Worm (Caenorhabditis elegans): ENCODE data around the gene mrpl-40.

mrpl-40 gene

DNA sequence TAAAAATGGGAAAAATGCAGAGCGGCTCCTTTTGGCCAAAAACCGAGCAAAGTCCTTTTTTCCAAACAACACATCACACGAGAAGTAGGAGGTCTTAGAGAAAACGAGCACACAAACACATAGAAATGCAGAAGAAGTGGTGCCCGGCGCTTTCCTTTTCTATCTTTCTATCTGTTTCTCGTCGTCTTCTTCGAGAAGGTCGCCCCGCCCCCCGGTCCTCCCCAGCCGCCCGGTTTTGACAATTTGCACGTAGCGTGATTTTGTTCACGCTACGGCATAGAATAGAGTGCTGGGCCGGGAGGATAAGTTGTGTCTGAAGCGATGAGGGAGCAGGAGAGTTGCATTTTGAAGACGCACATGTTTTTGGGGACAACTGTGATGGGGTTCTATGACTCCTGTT, 20.3 kb upstream of the mrpl-40 start:
- TF ChIP-seq snu-23 (GFP tag; optimal IDR thresholded peaks at IDR 0.05) (peak; percentile 48), efl-1 (optimal IDR thresholded peaks at IDR 0.05) (peak in 1 of 2 experiments; percentile 24), efl-1 (GFP tag; optimal IDR thresholded peaks at IDR 0.05 in 1 of 2) (no peak), rnt-1 (tag; optimal IDR thresholded peaks at IDR 0.05) (peak; percentile 38), aha-1 (tag; optimal IDR thresholded peaks at IDR 0.05) (peak; percentile 95), unc-30 (tag; optimal IDR thresholded peaks at IDR 0.05) (no peak), lin-15B (tag; optimal IDR thresholded peaks at IDR 0.05) (no peak), ets-5 (GFP tag; IDR thresholded peaks at IDR 0.05) (no peak), nhr-90 (tag; optimal IDR thresholded peaks at IDR 0.05; ENCODE audit: poor library complexity) (no peak), lsy-2 (tag; optimal IDR thresholded peaks at IDR 0.05) (peak; percentile 15 to 40), nhr-85 (tag) (peak; percentile 45), isw-1 (GFP tag; IDR thresholded peaks at IDR 0.05) (peak; percentile 34), ceh-90 (tag; optimal IDR thresholded peaks at IDR 0.05) (no peak), nhr-71 (tag; optimal IDR thresholded peaks at IDR 0.05) (peak; percentile 67), mdl-1 (tag; optimal IDR thresholded peaks at IDR 0.05) (peak in 1 of 2 experiments; percentile 19), nhr-47 (tag; optimal IDR thresholded peaks at IDR 0.05) (peak; percentile 46), nhr-20 (tag; optimal IDR thresholded peaks at IDR 0.05) (peak; percentile 48), swsn-7 (tag; optimal IDR thresholded peaks at IDR 0.05) (peak; percentile 43), dpl-1 (GFP tag; optimal IDR thresholded peaks at IDR 0.05) (peak in 1 of 3 experiments; percentile 10), blmp-1 (tag; optimal IDR thresholded peaks at IDR 0.05) (peak; percentile 52), lin-13 (GFP tag; optimal IDR thresholded peaks at IDR 0.05) (peak; percentile 23), xbp-1 (tag; optimal IDR thresholded peaks at IDR 0.05) (peak; percentile 24), lin-14 (GFP tag; optimal IDR thresholded peaks at IDR 0.05) (peak; percentile 94), fkh-8 (tag; optimal IDR thresholded peaks at IDR 0.05) (peak; percentile 74), snpc-4 (tag; optimal IDR thresholded peaks at IDR 0.05) (no peak), nhr-19 (GFP tag; conservative IDR thresholded peaks at IDR 0.05) (peak; percentile 59; the same call in 1 of the 2 replicates), lin-35 (GFP tag; optimal IDR thresholded peaks at IDR 0.05) (peak in 1 of 2 experiments; percentile 10), C34B4.2 (tag; optimal IDR thresholded peaks at IDR 0.05) (no peak), ceh-82 (tag; optimal IDR thresholded peaks at IDR 0.05) (peak in 1 of 3 experiments; percentile 72)

DNA sequence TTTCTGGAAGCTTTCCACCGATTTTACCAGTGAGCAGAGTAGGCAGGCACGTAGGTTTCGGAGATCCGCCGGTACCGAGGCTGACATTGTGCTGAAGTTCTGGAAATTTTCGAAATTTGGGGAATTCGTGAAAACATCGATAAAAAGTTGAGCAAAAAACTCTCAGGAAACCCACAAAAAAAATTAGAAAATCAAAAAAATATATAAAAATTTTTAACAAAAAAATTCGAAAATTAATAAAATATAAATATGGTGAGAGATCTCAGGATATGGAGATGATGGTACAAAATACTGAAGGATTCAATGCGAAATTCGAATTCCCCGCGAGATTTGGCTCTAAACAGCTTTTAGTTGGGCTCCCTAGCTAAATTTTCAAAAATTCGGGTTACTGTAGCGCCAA, 17.7 kb upstream of the mrpl-40 start, which contains the start of gene spt-4:
Gene spt-4, minus strand, starts transcription at position 101 of the 400 bp plus-strand sequence.
- TF ChIP-seq elt-2 (tag; optimal IDR thresholded peaks at IDR 0.05) (no peak), jun-1 (tag; optimal IDR thresholded peaks at IDR 0.05) (no peak), nhr-11 (tag; optimal IDR thresholded peaks at IDR 0.05) (no peak), pag-3 (tag; optimal IDR thresholded peaks at IDR 0.05; ENCODE audit: borderline replicate concordance, insufficient read depth) (no peak), nhr-19 (GFP tag; conservative IDR thresholded peaks at IDR 0.05) (no peak), fos-1 (tag; optimal IDR thresholded peaks at IDR 0.05) (no peak), grh-1 (GFP tag; IDR thresholded peaks at IDR 0.05) (no peak), unc-130 (tag; optimal IDR thresholded peaks at IDR 0.05) (no peak), zip-4 (GFP tag; optimal IDR thresholded peaks at IDR 0.05) (no peak), lin-39 (tag; optimal IDR thresholded peaks at IDR 0.05) (no peak), F16B12.6 (tag; optimal IDR thresholded peaks at IDR 0.05) (no peak)

DNA sequence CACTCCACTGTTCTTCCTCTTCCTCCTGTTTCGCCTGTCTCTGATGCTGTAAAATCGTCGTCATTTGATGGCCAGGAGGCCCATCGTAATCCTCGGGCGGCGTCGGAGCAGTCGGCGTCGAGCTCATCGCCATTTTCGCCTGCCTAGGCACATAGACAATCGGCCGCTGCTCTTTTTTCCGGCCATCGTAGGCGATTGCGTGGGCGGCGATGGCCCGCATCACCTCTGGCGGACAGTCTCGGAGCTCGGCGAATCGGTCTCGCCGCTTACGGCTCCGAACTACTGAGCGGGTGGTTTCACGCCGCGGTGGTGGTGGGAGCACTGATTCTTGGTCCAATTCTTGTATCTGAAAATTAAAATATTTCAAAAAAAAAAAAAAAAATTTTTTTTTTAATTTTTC, 15.3 kb upstream of the mrpl-40 start:
- TF ChIP-seq nhr-28 (tag; optimal IDR thresholded peaks at IDR 0.05): no peak
- no peak for TF ChIP-seq hlh-4 (tag; optimal IDR thresholded peaks at IDR 0.05)
- TF ChIP-seq rnt-1 (tag; optimal IDR thresholded peaks at IDR 0.05): no peak
- TF ChIP-seq lin-39 (tag; optimal IDR thresholded peaks at IDR 0.05): no peak
- no peak for TF ChIP-seq C04F5.9 (tag; optimal IDR thresholded peaks at IDR 0.05)
- no peak for TF ChIP-seq pax-3 (tag; optimal IDR thresholded peaks at IDR 0.05)
- no peak for TF ChIP-seq nhr-71 (tag; optimal IDR thresholded peaks at IDR 0.05)
- no peak for TF ChIP-seq ama-1 (optimal IDR thresholded peaks at IDR 0.05)
- TF ChIP-seq nhr-84 (tag; optimal IDR thresholded peaks at IDR 0.05): no peak
- TF ChIP-seq aha-1 (tag; optimal IDR thresholded peaks at IDR 0.05): no peak
- no peak for TF ChIP-seq irx-1 (tag; optimal IDR thresholded peaks at IDR 0.05)
- no peak for TF ChIP-seq elt-2 (tag; optimal IDR thresholded peaks at IDR 0.05)
- no peak for TF ChIP-seq lsy-2 (tag; optimal IDR thresholded peaks at IDR 0.05)
- no peak for TF ChIP-seq zip-4 (GFP tag; optimal IDR thresholded peaks at IDR 0.05)
- no peak for TF ChIP-seq dsc-1 (tag; optimal IDR thresholded peaks at IDR 0.05)

Data from whole organism, L1 larva.